Worm (Caenorhabditis elegans) whole organism, L2 larva: ENCODE measurements around the gene gldi-4.

Source experiments
- C34F6.9 ChIP-seq: fragments of 150-350 bp; optimal IDR thresholded peaks from 2 replicates; lab custom pipeline; 2014; ENCODE audit warnings: missing biosample characterization, missing genetic modification characterization
- F13H6.1 ChIP-seq: sonication (generic microtip); optimal IDR thresholded peaks from 2 replicates; lab custom pipeline; 2016; ENCODE audit warnings: missing genetic modification characterization, missing compliant biosample characterization
- R02D3.7 ChIP-seq: fragments of 150-350 bp; optimal IDR thresholded peaks from 2 replicates; lab custom pipeline; 2014; ENCODE audit warnings: missing biosample characterization, missing genetic modification characterization
- Y55F3AM.14 ChIP-seq: fragments of 200-800 bp; sonication (Bioruptor generic); optimal IDR thresholded peaks from 2 replicates; lab custom pipeline; 2018; ENCODE audit warnings: mild to moderate bottlenecking, missing genetic modification characterization, missing compliant biosample characterization
- ZK546.5 ChIP-seq: sonication (generic microtip); optimal IDR thresholded peaks from 2 replicates; lab custom pipeline; 2017; ENCODE audit warnings: missing biosample characterization, missing genetic modification characterization
- alr-1 ChIP-seq: fragments of 150-350 bp; optimal IDR thresholded peaks from 2 replicates; lab custom pipeline; 2014; ENCODE audit warnings: missing biosample characterization, missing genetic modification characterization
- aly-2 ChIP-seq: fragments of 150-350 bp; optimal IDR thresholded peaks from 2 replicates; lab custom pipeline; 2014; ENCODE audit warnings: missing biosample characterization, missing genetic modification characterization
- ama-1 ChIP-seq: fragments of 150-350 bp; optimal IDR thresholded peaks from 2 replicates; lab custom pipeline; 2018; ENCODE audit warnings: inconsistent platforms
- blmp-1 ChIP-seq: sonication (generic microtip); optimal IDR thresholded peaks from 2 replicates; lab custom pipeline; 2017; ENCODE audit warnings: missing genetic modification characterization, mild to moderate bottlenecking, missing compliant biosample characterization, antibody characterized with exemption, moderate library complexity; ENCODE audit not compliant: insufficient read depth
- ceh-16 ChIP-seq: fragments of 150-350 bp; optimal IDR thresholded peaks from 2 replicates; lab custom pipeline; 2014; ENCODE audit warnings: missing biosample characterization, missing genetic modification characterization
- crh-2 ChIP-seq: sonication (generic microtip); optimal IDR thresholded peaks from 2 replicates; lab custom pipeline; 2017; ENCODE audit warnings: missing biosample characterization, missing genetic modification characterization
- dmd-4 ChIP-seq: sonication (generic microtip); optimal IDR thresholded peaks from 2 replicates; lab custom pipeline; 2017; ENCODE audit warnings: missing biosample characterization, missing genetic modification characterization
- egl-27 ChIP-seq: sonication (generic microtip); optimal IDR thresholded peaks from 3 replicates; lab custom pipeline; 2017; ENCODE audit warnings: missing biosample characterization, missing genetic modification reagents, missing genetic modification characterization
- elt-1 ChIP-seq: fragments of 150-350 bp; optimal IDR thresholded peaks from 2 replicates; lab custom pipeline; 2014; ENCODE audit warnings: missing biosample characterization, missing genetic modification characterization
- elt-3 ChIP-seq: sonication (generic microtip); optimal IDR thresholded peaks from 2 replicates; lab custom pipeline; 2017; ENCODE audit warnings: missing biosample characterization, missing genetic modification characterization
- fos-1 ChIP-seq: fragments of 150-350 bp; optimal IDR thresholded peaks from 2 replicates; lab custom pipeline; 2014; ENCODE audit warnings: missing biosample characterization, missing genetic modification characterization
- gmeb-1 ChIP-seq: fragments of 150-350 bp; optimal IDR thresholded peaks from 2 replicates; lab custom pipeline; 2014; ENCODE audit warnings: missing biosample characterization, missing genetic modification characterization
- lin-11 ChIP-seq: fragments of 150-350 bp; sonication (generic microtip); optimal IDR thresholded peaks from 2 replicates; lab custom pipeline; 2014; ENCODE audit warnings: missing biosample characterization, missing genetic modification characterization, inconsistent platforms, mixed read lengths
- lin-13 ChIP-seq: fragments of 150-350 bp; optimal IDR thresholded peaks from 2 replicates; lab custom pipeline; 2014; ENCODE audit warnings: missing biosample characterization, missing genetic modification reagents, missing genetic modification characterization
- lin-39 ChIP-seq: fragments of 150-350 bp; optimal IDR thresholded peaks from 2 replicates; lab custom pipeline; 2014; ENCODE audit warnings: missing biosample characterization, missing genetic modification reagents, missing genetic modification characterization
- lsy-2 ChIP-seq, 2 experiments: fragments of 150-350 bp in 1 of 2; sonication (generic microtip) in 1 of 2; optimal IDR thresholded peaks; 2 replicates each; lab custom pipeline; 2014 to 2017; ENCODE audit warnings: missing biosample characterization in 2 of 2, missing genetic modification characterization in 2 of 2
- mab-5 ChIP-seq: fragments of 150-350 bp; optimal IDR thresholded peaks from 2 replicates; lab custom pipeline; 2014; ENCODE audit warnings: missing biosample characterization, missing genetic modification characterization
- mbf-1 ChIP-seq: sonication (generic microtip); optimal IDR thresholded peaks from 2 replicates; lab custom pipeline; 2017; ENCODE audit warnings: missing biosample characterization, missing genetic modification characterization
- mdl-1 ChIP-seq, 2 experiments: fragments of 150-350 bp in 1 of 2; sonication (generic microtip) in 1 of 2; optimal IDR thresholded peaks; 2 replicates each; lab custom pipeline; 2017; ENCODE audit warnings: missing biosample characterization in 2 of 2, missing genetic modification characterization in 2 of 2
- nhr-10 ChIP-seq: sonication (generic microtip); optimal IDR thresholded peaks from 2 replicates; lab custom pipeline; 2017; ENCODE audit warnings: missing biosample characterization, missing genetic modification characterization
- nhr-11 ChIP-seq: fragments of 150-350 bp; optimal IDR thresholded peaks from 2 replicates; lab custom pipeline; 2014; ENCODE audit warnings: missing biosample characterization, missing genetic modification characterization
- nhr-12 ChIP-seq: fragments of 150-350 bp; optimal IDR thresholded peaks from 2 replicates; lab custom pipeline; 2014; ENCODE audit warnings: missing biosample characterization, missing genetic modification characterization
- nhr-129 ChIP-seq: fragments of 150-350 bp; optimal IDR thresholded peaks from 2 replicates; lab custom pipeline; 2014; ENCODE audit warnings: missing biosample characterization, missing genetic modification characterization
- nhr-21 ChIP-seq: fragments of 150-350 bp; optimal IDR thresholded peaks from 2 replicates; lab custom pipeline; 2014; ENCODE audit warnings: missing biosample characterization, missing genetic modification characterization
- nhr-23 ChIP-seq: fragments of 150-350 bp; optimal IDR thresholded peaks from 2 replicates; lab custom pipeline; 2014; ENCODE audit warnings: missing biosample characterization, missing genetic modification reagents, missing genetic modification characterization
- nhr-237 ChIP-seq: fragments of 150-350 bp; optimal IDR thresholded peaks from 2 replicates; lab custom pipeline; 2014; ENCODE audit warnings: missing biosample characterization, missing genetic modification characterization
- nhr-25 ChIP-seq: fragments of 150-350 bp; sonication (generic microtip); optimal IDR thresholded peaks from 3 replicates; lab custom pipeline; 2014; ENCODE audit warnings: missing biosample characterization, missing genetic modification characterization
- nhr-6 ChIP-seq: fragments of 150-350 bp; optimal IDR thresholded peaks from 2 replicates; lab custom pipeline; 2014; ENCODE audit warnings: missing biosample characterization, missing genetic modification characterization
- nhr-77 ChIP-seq: fragments of 150-350 bp; optimal IDR thresholded peaks from 2 replicates; lab custom pipeline; 2014; ENCODE audit warnings: missing biosample characterization, missing genetic modification characterization
- peb-1 ChIP-seq: fragments of 150-350 bp; optimal IDR thresholded peaks from 2 replicates; lab custom pipeline; 2014; ENCODE audit warnings: missing biosample characterization, missing genetic modification characterization
- sem-4 ChIP-seq: fragments of 150-350 bp; optimal IDR thresholded peaks from 2 replicates; lab custom pipeline; 2014; ENCODE audit warnings: missing biosample characterization, missing genetic modification reagents, missing genetic modification characterization
- skn-1 ChIP-seq: sonication (generic microtip); optimal IDR thresholded peaks from 2 replicates; lab custom pipeline; 2017; ENCODE audit warnings: missing biosample characterization, missing genetic modification characterization
- sma-3 ChIP-seq: sonication (generic microtip); optimal IDR thresholded peaks from 2 replicates; lab custom pipeline; 2016; ENCODE audit warnings: missing genetic modification reagents, missing genetic modification characterization, missing compliant biosample characterization
- sma-9 ChIP-seq, 2 experiments: fragments of 150-350 bp in 1 of 2; sonication (generic microtip) in 1 of 2; optimal IDR thresholded peaks; 2 replicates each; lab custom pipeline; 2014 to 2016; ENCODE audit warnings: missing genetic modification characterization in 2 of 2, mild to moderate bottlenecking in 1 of 2, missing biosample characterization in 1 of 2, missing compliant biosample characterization in 1 of 2, missing genetic modification reagents in 1 of 2, moderate library complexity in 1 of 2
- snpc-4 ChIP-seq: fragments of 150-350 bp; optimal IDR thresholded peaks from 2 replicates; lab custom pipeline; 2014; ENCODE audit warnings: missing biosample characterization, missing genetic modification characterization
- unc-39 ChIP-seq: fragments of 150-350 bp; optimal IDR thresholded peaks from 2 replicates; lab custom pipeline; 2014; ENCODE audit warnings: missing biosample characterization, missing genetic modification characterization
- unc-55 ChIP-seq: fragments of 150-350 bp; sonication (generic microtip); optimal IDR thresholded peaks from 3 replicates; lab custom pipeline; 2014; ENCODE audit warnings: missing biosample characterization, missing genetic modification reagents, missing genetic modification characterization
- unc-62 ChIP-seq: fragments of 150-350 bp; optimal IDR thresholded peaks from 2 replicates; lab custom pipeline; 2014; ENCODE audit warnings: missing biosample characterization, missing genetic modification reagents, missing genetic modification characterization
- zag-1 ChIP-seq: fragments of 150-350 bp; optimal IDR thresholded peaks from 2 replicates; lab custom pipeline; 2014; ENCODE audit warnings: missing biosample characterization, missing genetic modification characterization
- ztf-1 ChIP-seq: fragments of 200-800 bp; sonication (Bioruptor generic); conservative IDR thresholded peaks from 2 replicates; pipeline ENCODE4 v1.3.6; 2022; ENCODE audit warnings: missing genetic modification characterization, missing compliant biosample characterization
- ztf-11 ChIP-seq: sonication (generic microtip); optimal IDR thresholded peaks from 2 replicates; lab custom pipeline; 2017; ENCODE audit warnings: missing biosample characterization, missing genetic modification characterization
- ztf-4 ChIP-seq: fragments of 150-350 bp; optimal IDR thresholded peaks from 2 replicates; lab custom pipeline; 2014; ENCODE audit warnings: missing biosample characterization, missing genetic modification characterization

The gldi-4 gene

ce11 chrIV:7046641-7047361 lies 29.4 kb downstream of the gldi-4 start:
- TF ChIP-seq nhr-25 (no peak), alr-1 (tag; lab: Kevin White, UChicago) (no peak), egl-27 (tag; lab: Kevin White, UChicago) (no peak), unc-39 (tag; lab: Kevin White, UChicago) (no peak), Y55F3AM.14 (GFP tag; lab: Kevin White, UChicago) (no peak), fos-1 (tag; lab: Kevin White, UChicago) (peak; percentile 10), mdl-1 (tag; optimal IDR thresholded peaks at IDR 0.05; lab: Kevin White, UChicago) (no peak), nhr-23 (no peak), ztf-11 (no peak), lsy-2 (tag; optimal IDR thresholded peaks at IDR 0.05; lab: Kevin White, UChicago) (peak in 1 of 2 experiments; percentile 43), ama-1 (lab: Kevin White, UChicago) (no peak), unc-55 (no peak), ztf-1 (GFP tag; lab: Robert Waterston, UW) (no peak), elt-3 (tag; lab: Kevin White, UChicago) (no peak), sem-4 (tag; lab: Kevin White, UChicago) (no peak), mbf-1 (tag; lab: Kevin White, UChicago) (no peak), peb-1 (no peak), nhr-237 (tag; lab: Kevin White, UChicago) (no peak), nhr-21 (peak; percentile 27), ZK546.5 (tag; lab: Kevin White, UChicago) (no peak), sma-9 (GFP tag; optimal IDR thresholded peaks at IDR 0.05; lab: Kevin White, UChicago) (peak; percentile 40), sma-9 (tag; optimal IDR thresholded peaks at IDR 0.05; lab: Kevin White, UChicago) (no peak), nhr-11 (tag; lab: Kevin White, UChicago) (no peak), sma-3 (GFP tag; lab: Kevin White, UChicago) (no peak), lin-11 (tag; lab: Kevin White, UChicago) (no peak), nhr-129 (tag; lab: Kevin White, UChicago) (peak; percentile 27), aly-2 (tag; lab: Kevin White, UChicago) (no peak), nhr-12 (tag; lab: Kevin White, UChicago) (no peak), nhr-10 (tag; lab: Kevin White, UChicago) (no peak), mab-5 (no peak), nhr-77 (tag; lab: Kevin White, UChicago) (no peak), R02D3.7 (tag; lab: Kevin White, UChicago) (no peak), ceh-16 (no peak), zag-1 (no peak), lin-13 (no peak), gmeb-1 (no peak), nhr-6 (peak; percentile 19), lin-39 (tag; lab: Kevin White, UChicago) (no peak)

- TF ChIP-seq mab-5 = no peak
- TF ChIP-seq alr-1 (tag; lab: Kevin White, UChicago) = no peak
- TF ChIP-seq peb-1 = no peak
- TF ChIP-seq dmd-4 (tag; lab: Kevin White, UChicago) = no peak
- no peak for TF ChIP-seq lin-39 (tag; lab: Kevin White, UChicago)
- no peak for TF ChIP-seq R02D3.7 (tag; lab: Kevin White, UChicago)
- TF ChIP-seq nhr-6 = peak; percentile 73
- no peak for TF ChIP-seq nhr-237 (tag; lab: Kevin White, UChicago)
- no peak for TF ChIP-seq skn-1 (tag; lab: Kevin White, UChicago)
- TF ChIP-seq sma-9 (GFP tag; optimal IDR thresholded peaks at IDR 0.05; lab: Kevin White, UChicago) = peak; percentile 87
- TF ChIP-seq sma-9 (tag; optimal IDR thresholded peaks at IDR 0.05; lab: Kevin White, UChicago) = no peak
- TF ChIP-seq Y55F3AM.14 (GFP tag; lab: Kevin White, UChicago) = peak; percentile 24
- peak; percentile 81 for TF ChIP-seq nhr-129 (tag; lab: Kevin White, UChicago)
- no peak for TF ChIP-seq snpc-4 (tag; lab: Kevin White, UChicago)
- TF ChIP-seq nhr-25 = peak; percentile 88
- TF ChIP-seq ceh-16 = no peak
- TF ChIP-seq ztf-11 = no peak
- TF ChIP-seq mdl-1 (tag; optimal IDR thresholded peaks at IDR 0.05; lab: Kevin White, UChicago) = peak; percentile 56 to 58
- TF ChIP-seq ztf-4 (tag; lab: Kevin White, UChicago) = peak; percentile 54
- TF ChIP-seq nhr-77 (tag; lab: Kevin White, UChicago) = no peak
- TF ChIP-seq nhr-21 = peak; percentile 67
- TF ChIP-seq ama-1 (lab: Kevin White, UChicago) = peak; percentile 28
- peak in 1 of 2 experiments; percentile 48 for TF ChIP-seq lsy-2 (tag; optimal IDR thresholded peaks at IDR 0.05; lab: Kevin White, UChicago)
- no peak for TF ChIP-seq ZK546.5 (tag; lab: Kevin White, UChicago)
- TF ChIP-seq elt-1 (tag; lab: Kevin White, UChicago) = no peak
- TF ChIP-seq C34F6.9 (tag; lab: Kevin White, UChicago) = peak; percentile 62
- peak; percentile 84 for TF ChIP-seq sma-3 (GFP tag; lab: Kevin White, UChicago)
- TF ChIP-seq F13H6.1 (tag; lab: Kevin White, UChicago) = peak; percentile 86
- TF ChIP-seq nhr-11 (tag; lab: Kevin White, UChicago) = peak; percentile 13
- no peak for TF ChIP-seq lin-11 (tag; lab: Kevin White, UChicago)
- no peak for TF ChIP-seq nhr-12 (tag; lab: Kevin White, UChicago)
- peak; percentile 29 for TF ChIP-seq lin-13
- no peak for TF ChIP-seq unc-62 (GFP tag; lab: Kevin White, UChicago)
- TF ChIP-seq mbf-1 (tag; lab: Kevin White, UChicago) = no peak
- TF ChIP-seq crh-2 (tag; lab: Kevin White, UChicago) = peak; percentile 86
- TF ChIP-seq unc-39 (tag; lab: Kevin White, UChicago) = no peak
- TF ChIP-seq fos-1 (tag; lab: Kevin White, UChicago) = peak; percentile 87
- peak; percentile 78 for TF ChIP-seq gmeb-1
- TF ChIP-seq blmp-1 (tag; lab: Kevin White, UChicago) = peak; percentile 59
- TF ChIP-seq nhr-10 (tag; lab: Kevin White, UChicago) = no peak
These were observed 30.3 kb downstream of the gldi-4 start for ce11 chrIV:7047762-7048178.
